Fruit fly (Drosophila melanogaster) whole organism, embryonic: ENCODE data around the gene CG18545.

Experiments used
- Atf3 ChIP-seq: fragments of 200-800 bp; sonication (Bioruptor generic); optimal IDR thresholded peaks from 3 replicates; lab custom pipeline; 2016; ENCODE audit warnings: missing biosample characterization, missing genetic modification characterization
- CG12104 ChIP-seq: fragments of 200-800 bp; sonication (Bioruptor generic); optimal IDR thresholded peaks from 3 replicates; lab custom pipeline; 2016; ENCODE audit warnings: missing biosample characterization, missing genetic modification characterization
- CG13296 ChIP-seq: fragments of 200-800 bp; sonication (Bioruptor generic); optimal IDR thresholded peaks from 3 replicates; lab custom pipeline; 2018; ENCODE audit warnings: missing biosample characterization, mild to moderate bottlenecking, missing genetic modification characterization
- CG14860 ChIP-seq: fragments of 200-800 bp; sonication (Bioruptor generic); IDR thresholded peaks from 3 replicates; pipeline ENCODE4 v1.3.6; 2022; ENCODE audit warnings: missing biosample characterization, missing genetic modification characterization; ENCODE audit not compliant: partially characterized antibody
- CG1529 ChIP-seq: fragments of 200-800 bp; sonication (Bioruptor generic); optimal IDR thresholded peaks from 3 replicates; lab custom pipeline; 2018; ENCODE audit warnings: missing biosample characterization, missing genetic modification characterization
- CG15514 ChIP-seq: fragments of 200-800 bp; sonication (Bioruptor generic); optimal IDR thresholded peaks from 3 replicates; lab custom pipeline; 2017; ENCODE audit warnings: missing biosample characterization, missing genetic modification characterization, mild to moderate bottlenecking, moderate library complexity, missing genetic modification reagents
- CG2202 ChIP-seq: fragments of 200-800 bp; sonication (Bioruptor generic); optimal IDR thresholded peaks from 2 replicates; lab custom pipeline; 2018; ENCODE audit warnings: missing biosample characterization, mild to moderate bottlenecking, missing genetic modification characterization
- CG2875 ChIP-seq: fragments of 200-800 bp; sonication (Bioruptor generic); optimal IDR thresholded peaks from 2 replicates; lab custom pipeline; 2017; ENCODE audit warnings: missing biosample characterization, mild to moderate bottlenecking, missing genetic modification characterization, missing genetic modification reagents
- CG3065 ChIP-seq: fragments of 200-800 bp; sonication (Bioruptor generic); optimal IDR thresholded peaks from 2 replicates; lab custom pipeline; 2016; ENCODE audit warnings: missing biosample characterization, missing genetic modification characterization
- CG31388 ChIP-seq: fragments of 200-800 bp; sonication (Bioruptor generic); optimal IDR thresholded peaks from 2 replicates; lab custom pipeline; 2016; ENCODE audit warnings: missing biosample characterization, missing genetic modification characterization
- CG3726 ChIP-seq: fragments of 200-800 bp; sonication (Bioruptor generic); IDR thresholded peaks from 3 replicates; pipeline ENCODE4, ENCODE4 v1.3.6; 2022; ENCODE audit warnings: missing biosample characterization, missing genetic modification characterization
- CG4820 ChIP-seq: fragments of 200-800 bp; sonication (Bioruptor generic); optimal IDR thresholded peaks from 3 replicates; lab custom pipeline; 2016; ENCODE audit warnings: missing biosample characterization, missing genetic modification characterization
- CG6791 ChIP-seq: fragments of 200-800 bp; sonication (Bioruptor generic); IDR thresholded peaks from 3 replicates; pipeline ENCODE4 v1.3.6; 2022; ENCODE audit warnings: missing biosample characterization, missing genetic modification characterization; ENCODE audit not compliant: partially characterized antibody
- CG7839 ChIP-seq: fragments of 200-800 bp; sonication (Bioruptor generic); optimal IDR thresholded peaks from 3 replicates; lab custom pipeline; 2018; ENCODE audit warnings: missing biosample characterization, mild to moderate bottlenecking, missing genetic modification characterization, moderate library complexity
- CG8388 ChIP-seq: fragments of 200-800 bp; sonication (Bioruptor generic); optimal IDR thresholded peaks from 2 replicates; lab custom pipeline; 2019; ENCODE audit warnings: missing biosample characterization, mild to moderate bottlenecking, missing genetic modification characterization, moderate library complexity
- CG8924 ChIP-seq: fragments of 200-800 bp; optimal IDR thresholded peaks from 3 replicates; lab custom pipeline; 2019; ENCODE audit warnings: missing biosample characterization, mild to moderate bottlenecking, missing genetic modification characterization, moderate library complexity
- CTCF ChIP-seq: fragments of 200-800 bp; sonication (Bioruptor generic); optimal IDR thresholded peaks from 2 replicates; lab custom pipeline; 2017; ENCODE audit warnings: missing biosample characterization, mild to moderate bottlenecking, missing genetic modification characterization, moderate library complexity
- CrebB ChIP-seq: fragments of 200-800 bp; sonication (Bioruptor generic); optimal IDR thresholded peaks from 3 replicates; lab custom pipeline; 2018; ENCODE audit warnings: missing biosample characterization, mild to moderate bottlenecking, missing genetic modification characterization
- Deaf1 ChIP-seq: fragments of 200-800 bp; optimal IDR thresholded peaks from 3 replicates; lab custom pipeline; 2019; ENCODE audit warnings: missing biosample characterization, mild to moderate bottlenecking, missing genetic modification characterization, moderate library complexity
- Dek ChIP-seq: fragments of 200-800 bp; sonication (Bioruptor generic); optimal IDR thresholded peaks from 3 replicates; lab custom pipeline; 2019; ENCODE audit warnings: missing biosample characterization, mild to moderate bottlenecking, missing genetic modification characterization, moderate library complexity
- Dip2 ChIP-seq: fragments of 200-800 bp; sonication (Bioruptor generic); IDR thresholded peaks from 2 replicates; pipeline ENCODE4 v1.3.6; 2022; ENCODE audit warnings: missing biosample characterization, missing genetic modification characterization
- GATAe ChIP-seq: fragments of 200-800 bp; sonication (Bioruptor generic); conservative IDR thresholded peaks from 2 replicates; pipeline ENCODE4 v1.3.6; 2022; ENCODE audit warnings: missing biosample characterization, missing genetic modification characterization
- H15 ChIP-seq: fragments of 200-800 bp; sonication (Bioruptor generic); IDR thresholded peaks from 3 replicates; pipeline ENCODE4 v1.3.6; 2022; ENCODE audit warnings: missing biosample characterization, missing genetic modification characterization
- HLH54F ChIP-seq: fragments of 200-800 bp; sonication (Bioruptor generic); optimal IDR thresholded peaks from 3 replicates; lab custom pipeline; 2016; ENCODE audit warnings: missing biosample characterization, missing genetic modification characterization
- Hand ChIP-seq: fragments of 200-800 bp; sonication (Bioruptor generic); optimal IDR thresholded peaks from 2 replicates; lab custom pipeline; 2017; ENCODE audit warnings: mild to moderate bottlenecking, missing biosample characterization, missing genetic modification reagents, missing genetic modification characterization
- Hr51 ChIP-seq, 2 experiments: fragments of 200-800 bp; sonication (Bioruptor generic); optimal IDR thresholded peaks; 2 replicates in 1 of 2; 3 replicates in 1 of 2; lab custom pipeline; 2016 to 2018; ENCODE audit warnings: missing biosample characterization in 2 of 2, missing genetic modification characterization in 2 of 2, mild to moderate bottlenecking in 1 of 2, moderate library complexity in 1 of 2
- Hsf ChIP-seq: fragments of 200-800 bp; sonication (Bioruptor generic); optimal IDR thresholded peaks from 3 replicates; lab custom pipeline; 2016; ENCODE audit warnings: missing biosample characterization, missing genetic modification characterization
- Lhr ChIP-seq: fragments of 200-800 bp; sonication (Bioruptor generic); optimal IDR thresholded peaks from 3 replicates; lab custom pipeline; 2017; ENCODE audit warnings: mild to moderate bottlenecking, missing biosample characterization, missing genetic modification reagents, missing genetic modification characterization
- NK7.1 ChIP-seq: fragments of 200-800 bp; sonication (Bioruptor generic); optimal IDR thresholded peaks from 3 replicates; lab custom pipeline; 2016; ENCODE audit warnings: missing biosample characterization, missing genetic modification characterization
- Oaz ChIP-seq: fragments of 200-800 bp; sonication (Bioruptor generic); IDR thresholded peaks from 2 replicates; pipeline ENCODE4 v1.3.6; 2022; ENCODE audit warnings: missing biosample characterization, missing genetic modification characterization
- Ssrp ChIP-seq: fragments of 200-800 bp; sonication (Bioruptor generic); optimal IDR thresholded peaks from 2 replicates; lab custom pipeline; 2018; ENCODE audit warnings: missing biosample characterization, mild to moderate bottlenecking, missing genetic modification characterization, moderate library complexity
- bcd ChIP-seq: fragments of 200-800 bp; sonication (Bioruptor generic); optimal IDR thresholded peaks from 2 replicates; lab custom pipeline; 2017; ENCODE audit warnings: missing biosample characterization, mild to moderate bottlenecking, missing genetic modification characterization
- bigmax ChIP-seq: fragments of 200-800 bp; sonication (Bioruptor generic); optimal IDR thresholded peaks from 2 replicates; lab custom pipeline; 2018; ENCODE audit warnings: missing biosample characterization, mild to moderate bottlenecking, missing genetic modification characterization
- da ChIP-seq: fragments of 200-800 bp; sonication (Bioruptor generic); optimal IDR thresholded peaks from 2 replicates; lab custom pipeline; 2016; ENCODE audit warnings: missing biosample characterization, missing genetic modification characterization
- eyg ChIP-seq: fragments of 200-800 bp; sonication (Bioruptor generic); optimal IDR thresholded peaks from 3 replicates; lab custom pipeline; 2016; ENCODE audit warnings: missing biosample characterization, missing genetic modification characterization
- fd3F ChIP-seq: fragments of 200-800 bp; sonication (Bioruptor generic); optimal IDR thresholded peaks from 2 replicates; lab custom pipeline; 2018; ENCODE audit warnings: missing biosample characterization, mild to moderate bottlenecking, missing genetic modification characterization, moderate library complexity
- gcm ChIP-seq: fragments of 200-800 bp; sonication (Bioruptor generic); optimal IDR thresholded peaks from 2 replicates; lab custom pipeline; 2019; ENCODE audit warnings: missing biosample characterization, mild to moderate bottlenecking, missing genetic modification characterization, moderate library complexity
- h ChIP-seq: fragments of >200 bp; optimal IDR thresholded peaks from 2 replicates; lab custom pipeline; 2017
- ham ChIP-seq: fragments of 200-800 bp; sonication (Bioruptor generic); IDR thresholded peaks from 2 replicates; pipeline ENCODE4 v1.3.6; 2022; ENCODE audit warnings: missing biosample characterization, missing genetic modification characterization
- kah ChIP-seq: fragments of 200-800 bp; sonication (Bioruptor generic); optimal IDR thresholded peaks from 2 replicates; lab custom pipeline; 2018; ENCODE audit warnings: missing biosample characterization, mild to moderate bottlenecking, missing genetic modification characterization
- klu ChIP-seq: fragments of 200-800 bp; sonication (Bioruptor generic); IDR thresholded peaks from 2 replicates; pipeline ENCODE4 v1.3.6; 2022; ENCODE audit warnings: missing biosample characterization, missing genetic modification characterization
- lola ChIP-seq, 3 experiments: fragments of >200 bp in 2 of 3; fragments of 200-800 bp in 1 of 3; sonication (Bioruptor generic) in 1 of 3; optimal IDR thresholded peaks; 2 replicates each; lab custom pipeline; 2017 to 2019; ENCODE audit warnings: missing biosample characterization in 3 of 3, missing genetic modification characterization in 3 of 3, mild to moderate bottlenecking in 1 of 3, moderate library complexity in 1 of 3
- lov ChIP-seq, 2 experiments: fragments of 200-800 bp in 1 of 2; fragments of >200 bp in 1 of 2; sonication (Bioruptor generic) in 1 of 2; IDR thresholded peaks in 1 of 2; optimal IDR thresholded peaks in 1 of 2; 2 replicates in 1 of 2; 3 replicates in 1 of 2; pipeline versions ENCODE4 v1.3.6 to Lab custom; 2017 to 2022; ENCODE audit warnings: missing biosample characterization in 1 of 2, missing genetic modification characterization in 1 of 2
- sens ChIP-seq: fragments of 200-800 bp; sonication (Bioruptor generic); peaks from one replicate; lab custom pipeline; 2016; ENCODE audit warnings: missing biosample characterization, missing genetic modification characterization
- sima ChIP-seq: fragments of 200-800 bp; sonication (Bioruptor generic); optimal IDR thresholded peaks from 2 replicates; lab custom pipeline; 2016; ENCODE audit warnings: missing biosample characterization, missing genetic modification characterization
- tup ChIP-seq: fragments of 200-800 bp; sonication (Bioruptor generic); optimal IDR thresholded peaks from 2 replicates; lab custom pipeline; 2016; ENCODE audit warnings: missing biosample characterization, mild to moderate bottlenecking, missing genetic modification characterization, moderate library complexity
- z ChIP-seq: fragments of 200-800 bp; sonication (Bioruptor generic); IDR thresholded peaks from 3 replicates; pipeline ENCODE4 v1.3.6; 2022; ENCODE audit warnings: missing biosample characterization, missing genetic modification characterization
- zf30C ChIP-seq: fragments of 200-800 bp; sonication (Bioruptor generic); optimal IDR thresholded peaks from 3 replicates; lab custom pipeline; 2018; ENCODE audit warnings: missing biosample characterization, mild to moderate bottlenecking, missing genetic modification characterization
- zfh2 ChIP-seq: fragments of 200-800 bp; sonication (Bioruptor generic); optimal IDR thresholded peaks from 2 replicates; lab custom pipeline; 2016; ENCODE audit warnings: missing biosample characterization, missing genetic modification characterization

Gene CG18545

dm6 chr3R:10356563-10357363 lies 16.0 kb downstream of the CG18545 start (continued):
- TF ChIP-seq CG1529 (GFP tag; lab: Kevin White, UChicago): peak; percentile 70
- peak; percentile 55 for TF ChIP-seq Lhr (GFP tag; lab: Kevin White, UChicago)
- TF ChIP-seq bcd (GFP tag; lab: Kevin White, UChicago): peak; percentile 76
- peak; percentile 82 for TF ChIP-seq HLH54F
- no peak for TF ChIP-seq lov (optimal IDR thresholded peaks at IDR 0.05; lab: Kevin White, UChicago)
- TF ChIP-seq lov (GFP tag; IDR thresholded peaks at IDR 0.05; lab: Robert Waterston, UW): no peak
- peak; percentile 83 for TF ChIP-seq CG8924
- TF ChIP-seq CG4820: peak; percentile 76
- peak; percentile 66 for TF ChIP-seq eyg
- peak; percentile 84 for TF ChIP-seq CG7839 (tag; lab: Kevin White, UChicago)
- no peak for TF ChIP-seq H15
- TF ChIP-seq sens (GFP tag; lab: Kevin White, UChicago): peak; percentile 97
- TF ChIP-seq sima (GFP tag; lab: Kevin White, UChicago): peak; percentile 57
- TF ChIP-seq ham (GFP tag; lab: Robert Waterston, UW): no peak
- no peak for TF ChIP-seq da
- TF ChIP-seq CrebB: peak; percentile 44
- TF ChIP-seq Ssrp (tag; lab: Kevin White, UChicago): peak; percentile 71
- TF ChIP-seq CG12104 (GFP tag; lab: Kevin White, UChicago): peak; percentile 81
- TF ChIP-seq CG13296 (GFP tag; lab: Kevin White, UChicago): peak; percentile 73
- no peak for TF ChIP-seq CG6791
- TF ChIP-seq kah (GFP tag; lab: Kevin White, UChicago): peak; percentile 26
- TF ChIP-seq Atf3: peak; percentile 72
- no peak for TF ChIP-seq Dip2 (GFP tag; lab: Robert Waterston, UW)
- peak; percentile 19 for TF ChIP-seq CG3065 (GFP tag; lab: Kevin White, UChicago)
- peak; percentile 51 for TF ChIP-seq CG2202
- TF ChIP-seq bigmax: no peak
- TF ChIP-seq h (lab: Kevin White, UChicago): no peak
- TF ChIP-seq CG31388 (GFP tag; lab: Kevin White, UChicago): peak; percentile 19
- no peak for TF ChIP-seq Oaz
- TF ChIP-seq NK7.1 (GFP tag; lab: Kevin White, UChicago): peak; percentile 72
- TF ChIP-seq CG14860 (GFP tag; lab: Robert Waterston, UW): no peak
- peak; percentile 97 for TF ChIP-seq zf30C (GFP tag; lab: Kevin White, UChicago)
- TF ChIP-seq CG8388 (GFP tag; lab: Kevin White, UChicago): peak; percentile 89
- peak; percentile 43 for TF ChIP-seq CG15514
- TF ChIP-seq Hand (GFP tag; lab: Kevin White, UChicago): peak; percentile 65
- peak; percentile 84 for TF ChIP-seq Dek (tag; lab: Kevin White, UChicago)
- TF ChIP-seq GATAe (GFP tag; lab: Robert Waterston, UW): no peak
- TF ChIP-seq Hsf: peak; percentile 84
- TF ChIP-seq gcm (GFP tag; lab: Kevin White, UChicago): peak; percentile 76
- TF ChIP-seq tup (GFP tag; lab: Kevin White, UChicago): peak; percentile 58
- TF ChIP-seq klu: no peak
- TF ChIP-seq z (GFP tag; lab: Robert Waterston, UW): no peak
- TF ChIP-seq CG2875 (GFP tag; lab: Kevin White, UChicago): peak; percentile 72
- TF ChIP-seq zfh2 (GFP tag; lab: Kevin White, UChicago): peak; percentile 66
- no peak for TF ChIP-seq fd3F (GFP tag; lab: Kevin White, UChicago)
- no peak for TF ChIP-seq CG3726 (GFP tag; lab: Robert Waterston, UW)
- TF ChIP-seq Hr51 (GFP tag; optimal IDR thresholded peaks at IDR 0.05; lab: Kevin White, UChicago): peak; percentile 72 to 77
- peak in 1 of 3 experiments; percentile 88 for TF ChIP-seq lola (GFP tag; optimal IDR thresholded peaks at IDR 0.05; lab: Kevin White, UChicago)
- TF ChIP-seq Deaf1 (tag; lab: Kevin White, UChicago): peak; percentile 46
- TF ChIP-seq CTCF: no peak
